Worm (Caenorhabditis elegans) whole organism, young adult: Measurements from ENCODE around the gene nlp-20.

Experiments
- B0336.3 ChIP-seq: fragments of 200-800 bp; sonication (Bioruptor generic); IDR thresholded peaks from 2 replicates; pipeline ENCODE4 v1.3.6; 2022; ENCODE audit warnings: missing genetic modification characterization, missing compliant biosample characterization
- F52B5.7 ChIP-seq: sonication (generic microtip); optimal IDR thresholded peaks from 2 replicates; lab custom pipeline; 2016; ENCODE audit warnings: mild to moderate bottlenecking, missing genetic modification characterization, missing compliant biosample characterization
- cebp-2 ChIP-seq: fragments of 200-800 bp; sonication (Bioruptor generic); IDR thresholded peaks from 2 replicates; pipeline ENCODE4 v1.3.6; 2022; ENCODE audit warnings: missing genetic modification characterization, missing compliant biosample characterization
- ceh-58 ChIP-seq: fragments of 200-800 bp; sonication (Bioruptor generic); IDR thresholded peaks from 2 replicates; pipeline ENCODE4 v1.3.6; 2022; ENCODE audit warnings: missing genetic modification characterization, missing compliant biosample characterization
- hmg-1.2 ChIP-seq: fragments of 200-800 bp; sonication (Bioruptor generic); IDR thresholded peaks from 2 replicates; pipeline ENCODE4 v1.3.6; 2022; ENCODE audit warnings: missing genetic modification reagents, missing genetic modification characterization, missing compliant biosample characterization
- madf-10 ChIP-seq: sonication (generic microtip); optimal IDR thresholded peaks from 2 replicates; lab custom pipeline; 2016; ENCODE audit warnings: mild to moderate bottlenecking, missing genetic modification characterization, missing compliant biosample characterization
- nhr-120 ChIP-seq: fragments of 200-800 bp; sonication (Bioruptor generic); IDR thresholded peaks from 2 replicates; pipeline ENCODE4 v1.3.6; 2022; ENCODE audit warnings: missing genetic modification characterization, missing compliant biosample characterization

ce11 chrIV:7661569-7661968 lies 18.7 kb upstream of the nlp-20 start:
- TF ChIP-seq madf-10: no peak
- no peak for TF ChIP-seq B0336.3 (GFP tag; lab: Robert Waterston, UW)
- TF ChIP-seq cebp-2: no peak
- no peak for TF ChIP-seq F52B5.7 (tag; lab: Kevin White, UChicago)
- no peak for TF ChIP-seq ceh-58
- no peak for TF ChIP-seq hmg-1.2 (GFP tag; lab: Robert Waterston, UW)
- no peak for TF ChIP-seq nhr-120 (GFP tag; lab: Robert Waterston, UW)
